Fruit fly (Drosophila melanogaster) whole organism, prepupa: ENCODE data around the gene GABPI.
A peak's percentile ranks its signal among the peaks of the same experiment; 100 is the strongest.

Experiments
- Blimp-1 ChIP-seq: fragments of 200-800 bp; sonication (Bioruptor generic); optimal IDR thresholded peaks from 3 replicates; lab custom pipeline; 2017; ENCODE audit warnings: missing biosample characterization, missing genetic modification characterization, mild to moderate bottlenecking, moderate library complexity, missing genetic modification reagents
- CG11294 ChIP-seq: fragments of 200-800 bp; sonication (Bioruptor generic); IDR thresholded peaks from 2 replicates; pipeline ENCODE4 v1.3.6; 2022; ENCODE audit warnings: missing biosample characterization, missing genetic modification characterization
- CG11762 ChIP-seq: fragments of 200-800 bp; sonication (Bioruptor generic); optimal IDR thresholded peaks from 3 replicates; lab custom pipeline; 2016; ENCODE audit warnings: missing biosample characterization, missing genetic modification characterization; ENCODE audit not compliant: insufficient read depth
- CG11902 ChIP-seq: fragments of 200-800 bp; sonication (Bioruptor generic); optimal IDR thresholded peaks from 3 replicates; lab custom pipeline; 2016; ENCODE audit warnings: missing biosample characterization, missing genetic modification characterization
- CG15336 ChIP-seq: fragments of 200-800 bp; sonication (Bioruptor generic); IDR thresholded peaks from 2 replicates; pipeline ENCODE4 v1.3.6; 2022; ENCODE audit warnings: missing biosample characterization, missing genetic modification characterization
- CG1621 ChIP-seq: fragments of 200-800 bp; sonication (Bioruptor generic); optimal IDR thresholded peaks from 3 replicates; lab custom pipeline; 2018; ENCODE audit warnings: missing biosample characterization, mild to moderate bottlenecking, missing genetic modification characterization
- CG16779 ChIP-seq: fragments of 200-800 bp; sonication (Bioruptor generic); optimal IDR thresholded peaks from 3 replicates; lab custom pipeline; 2017; ENCODE audit warnings: missing biosample characterization, mild to moderate bottlenecking, missing genetic modification characterization
- CG3032 ChIP-seq: fragments of 200-800 bp; optimal IDR thresholded peaks from 2 replicates; lab custom pipeline; 2019; ENCODE audit warnings: missing biosample characterization, mild to moderate bottlenecking, missing genetic modification characterization, moderate library complexity
- CG31627 ChIP-seq: fragments of 200-800 bp; sonication (Bioruptor generic); optimal IDR thresholded peaks from 3 replicates; lab custom pipeline; 2016; ENCODE audit warnings: missing biosample characterization, missing genetic modification characterization
- CG32006 ChIP-seq: fragments of 200-800 bp; sonication (Bioruptor generic); optimal IDR thresholded peaks from 3 replicates; lab custom pipeline; 2017; ENCODE audit warnings: missing biosample characterization, mild to moderate bottlenecking, missing genetic modification characterization
- CG3919 ChIP-seq: fragments of 200-800 bp; sonication (Bioruptor generic); optimal IDR thresholded peaks from 3 replicates; lab custom pipeline; 2016; ENCODE audit warnings: missing biosample characterization, missing genetic modification characterization
- CG4318 ChIP-seq: fragments of 200-800 bp; sonication (Bioruptor generic); optimal IDR thresholded peaks from 3 replicates; lab custom pipeline; 2017; ENCODE audit warnings: missing biosample characterization, mild to moderate bottlenecking, missing genetic modification characterization
- CG6163 ChIP-seq: fragments of 200-800 bp; sonication (Bioruptor generic); IDR thresholded peaks from 3 replicates; pipeline ENCODE4 v1.3.6; 2022; ENCODE audit warnings: missing biosample characterization, missing genetic modification characterization
- CG6276 ChIP-seq: fragments of 200-800 bp; sonication (Bioruptor generic); optimal IDR thresholded peaks from 2 replicates; lab custom pipeline; 2017; ENCODE audit warnings: missing biosample characterization, mild to moderate bottlenecking, missing genetic modification characterization
- CG6792 ChIP-seq: fragments of 200-800 bp; sonication (Bioruptor generic); optimal IDR thresholded peaks from 3 replicates; lab custom pipeline; 2016; ENCODE audit warnings: missing biosample characterization, missing genetic modification characterization
- CG6808 ChIP-seq: fragments of 200-800 bp; sonication (Bioruptor generic); optimal IDR thresholded peaks from 3 replicates; lab custom pipeline; 2017; ENCODE audit warnings: missing biosample characterization, missing genetic modification characterization, mild to moderate bottlenecking, moderate library complexity, missing genetic modification reagents
- CG6854 ChIP-seq: fragments of 200-800 bp; sonication (Bioruptor generic); optimal IDR thresholded peaks from 2 replicates; lab custom pipeline; 2017; ENCODE audit warnings: missing biosample characterization, mild to moderate bottlenecking, missing genetic modification characterization
- CG7368 ChIP-seq: fragments of 200-800 bp; sonication (Bioruptor generic); optimal IDR thresholded peaks from 3 replicates; lab custom pipeline; 2016; ENCODE audit warnings: missing biosample characterization, missing genetic modification characterization
- CG8119 ChIP-seq: fragments of 200-800 bp; sonication (Bioruptor generic); IDR thresholded peaks from 3 replicates; pipeline ENCODE4 v1.3.6; 2022; ENCODE audit warnings: missing biosample characterization, missing genetic modification characterization
- CG8319 ChIP-seq: fragments of 200-800 bp; sonication (Bioruptor generic); optimal IDR thresholded peaks from 3 replicates; lab custom pipeline; 2016; ENCODE audit warnings: missing biosample characterization, missing genetic modification characterization
- CG8632 ChIP-seq: fragments of 200-800 bp; sonication (Bioruptor generic); optimal IDR thresholded peaks from 3 replicates; lab custom pipeline; 2016; ENCODE audit warnings: missing biosample characterization, missing genetic modification characterization
- Eip93F ChIP-seq: fragments of 200-800 bp; sonication (Bioruptor generic); optimal IDR thresholded peaks from 2 replicates; lab custom pipeline; 2016; ENCODE audit warnings: missing biosample characterization, mild to moderate bottlenecking, missing genetic modification characterization
- Ets96B ChIP-seq: fragments of 200-800 bp; optimal IDR thresholded peaks from 2 replicates; lab custom pipeline; 2019; ENCODE audit warnings: missing biosample characterization, mild to moderate bottlenecking, missing genetic modification characterization, moderate library complexity
- Gug ChIP-seq: fragments of 200-800 bp; sonication (Bioruptor generic); IDR thresholded peaks from 2 replicates; pipeline ENCODE4 v1.3.6; 2022; ENCODE audit warnings: missing biosample characterization, missing genetic modification characterization
- Hr38 ChIP-seq: sonication (Bioruptor generic); optimal IDR thresholded peaks from 2 replicates; lab custom pipeline; 2016; ENCODE audit warnings: missing biosample characterization, missing genetic modification characterization
- Hr39 ChIP-seq: fragments of 200-800 bp; sonication (Bioruptor generic); optimal IDR thresholded peaks from 2 replicates; lab custom pipeline; 2016; ENCODE audit warnings: missing biosample characterization, missing genetic modification characterization
- Hr4 ChIP-seq: fragments of 200-800 bp; sonication (Bioruptor generic); optimal IDR thresholded peaks from 3 replicates; lab custom pipeline; 2016; ENCODE audit warnings: missing biosample characterization, missing genetic modification characterization
- Lpt ChIP-seq: fragments of 200-800 bp; sonication (Bioruptor generic); optimal IDR thresholded peaks from 3 replicates; lab custom pipeline; 2016; ENCODE audit warnings: missing biosample characterization, missing genetic modification characterization
- Met ChIP-seq: fragments of 200-800 bp; sonication (Bioruptor generic); optimal IDR thresholded peaks from 3 replicates; lab custom pipeline; 2016; ENCODE audit warnings: missing biosample characterization, missing genetic modification characterization
- OdsH ChIP-seq: fragments of 200-800 bp; sonication (Bioruptor generic); optimal IDR thresholded peaks from 3 replicates; lab custom pipeline; 2016; ENCODE audit warnings: missing biosample characterization, missing genetic modification characterization
- Smox ChIP-seq: fragments of 200-800 bp; sonication (Bioruptor generic); optimal IDR thresholded peaks from 3 replicates; lab custom pipeline; 2016; ENCODE audit warnings: missing biosample characterization, missing genetic modification characterization
- Sox102F ChIP-seq: fragments of 200-800 bp; sonication (Bioruptor generic); optimal IDR thresholded peaks from 2 replicates; lab custom pipeline; 2016; ENCODE audit warnings: missing biosample characterization, mild to moderate bottlenecking, missing genetic modification characterization
- Sox14 ChIP-seq: fragments of 200-800 bp; sonication (Bioruptor generic); optimal IDR thresholded peaks from 3 replicates; lab custom pipeline; 2016; ENCODE audit warnings: missing biosample characterization, missing genetic modification characterization
- Sox15 ChIP-seq: fragments of 200-800 bp; sonication (Bioruptor generic); optimal IDR thresholded peaks from 3 replicates; lab custom pipeline; 2016; ENCODE audit warnings: missing biosample characterization, missing genetic modification characterization
- achi ChIP-seq: fragments of 200-800 bp; sonication (Bioruptor generic); optimal IDR thresholded peaks from 3 replicates; lab custom pipeline; 2016; ENCODE audit warnings: missing biosample characterization, missing genetic modification characterization
- acj6 ChIP-seq: fragments of 200-800 bp; sonication (Bioruptor generic); optimal IDR thresholded peaks from 3 replicates; lab custom pipeline; 2016; ENCODE audit warnings: missing biosample characterization, missing genetic modification characterization
- cyc ChIP-seq: fragments of 200-800 bp; sonication (Bioruptor generic); optimal IDR thresholded peaks from 3 replicates; lab custom pipeline; 2016; ENCODE audit warnings: missing biosample characterization, missing genetic modification characterization
- dac ChIP-seq: fragments of 200-800 bp; sonication (Bioruptor generic); optimal IDR thresholded peaks from 2 replicates; lab custom pipeline; 2017; ENCODE audit warnings: missing biosample characterization, mild to moderate bottlenecking, missing genetic modification characterization
- eg ChIP-seq: fragments of 200-800 bp; sonication (Bioruptor generic); IDR thresholded peaks from 3 replicates; pipeline ENCODE4 v1.3.6; 2022; ENCODE audit warnings: missing biosample characterization, missing genetic modification characterization
- esn ChIP-seq: fragments of 200-800 bp; sonication (Bioruptor generic); optimal IDR thresholded peaks from 2 replicates; lab custom pipeline; 2016; ENCODE audit warnings: missing biosample characterization, mild to moderate bottlenecking, missing genetic modification characterization, moderate library complexity
- fd59A ChIP-seq: fragments of 200-800 bp; sonication (Bioruptor generic); optimal IDR thresholded peaks from 2 replicates; lab custom pipeline; 2017; ENCODE audit warnings: missing biosample characterization, mild to moderate bottlenecking, missing genetic modification characterization, missing genetic modification reagents
- fkh ChIP-seq: fragments of 200-800 bp; sonication (Bioruptor generic); optimal IDR thresholded peaks from 3 replicates; lab custom pipeline; 2017; ENCODE audit warnings: missing biosample characterization, mild to moderate bottlenecking, missing genetic modification characterization, moderate library complexity
- lz ChIP-seq: fragments of 200-800 bp; sonication (Bioruptor generic); optimal IDR thresholded peaks from 3 replicates; lab custom pipeline; 2016; ENCODE audit warnings: missing biosample characterization, missing genetic modification characterization
- net ChIP-seq: fragments of 200-800 bp; sonication (Bioruptor generic); optimal IDR thresholded peaks from 3 replicates; lab custom pipeline; 2016; ENCODE audit warnings: missing biosample characterization, missing genetic modification characterization
- pdm3 ChIP-seq: fragments of 200-800 bp; sonication (Bioruptor generic); optimal IDR thresholded peaks from 3 replicates; lab custom pipeline; 2016; ENCODE audit warnings: missing biosample characterization, missing genetic modification characterization
- salr ChIP-seq, 2 experiments: fragments of 200-800 bp; sonication (Bioruptor generic); optimal IDR thresholded peaks; 3 replicates each; lab custom pipeline; 2016 to 2018; ENCODE audit warnings: missing biosample characterization in 2 of 2, missing genetic modification characterization in 2 of 2, mild to moderate bottlenecking in 1 of 2
- ss ChIP-seq, 2 experiments: fragments of 200-800 bp; sonication (Bioruptor generic); optimal IDR thresholded peaks; 2 replicates in 1 of 2; 3 replicates in 1 of 2; lab custom pipeline; 2017 to 2018; ENCODE audit warnings: mild to moderate bottlenecking in 2 of 2, missing biosample characterization in 2 of 2, missing genetic modification characterization in 2 of 2, moderate library complexity in 1 of 2
- svp ChIP-seq: fragments of 200-800 bp; sonication (Bioruptor generic); peaks from one replicate; lab custom pipeline; 2016; ENCODE audit warnings: missing biosample characterization, missing genetic modification characterization
- topi ChIP-seq: fragments of 200-800 bp; sonication (Bioruptor generic); optimal IDR thresholded peaks from 3 replicates; lab custom pipeline; 2016; ENCODE audit warnings: missing biosample characterization, missing genetic modification characterization
- vri ChIP-seq: fragments of 200-800 bp; sonication (Bioruptor generic); optimal IDR thresholded peaks from 3 replicates; lab custom pipeline; 2016; ENCODE audit warnings: missing biosample characterization, mild to moderate bottlenecking, missing genetic modification characterization

GABPI gene

DNA sequence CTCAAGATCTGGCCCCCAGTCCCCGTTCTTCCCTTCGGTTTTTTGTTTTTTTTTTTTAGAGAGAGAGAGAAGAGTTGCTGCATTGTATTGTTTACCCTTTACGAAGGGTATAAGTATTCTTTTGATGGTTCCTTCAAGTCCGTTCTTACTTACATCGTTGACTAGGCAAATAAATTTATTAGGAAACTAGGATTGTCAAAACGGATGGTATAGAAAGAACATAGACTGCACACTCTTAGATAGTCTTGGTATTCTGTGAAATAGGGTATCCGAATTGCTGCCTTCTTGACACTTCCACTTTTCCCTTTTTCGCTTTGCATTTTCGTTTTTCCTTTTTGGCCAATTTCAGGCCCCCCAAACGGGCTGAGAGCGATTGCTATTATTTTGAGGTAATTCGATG, 18.9 kb upstream of the GABPI start (continued):
- TF ChIP-seq lz (GFP tag; lab: Kevin White, UChicago) (peak; percentile 85), esn (GFP tag; lab: Kevin White, UChicago) (peak; percentile 90), Smox (peak; percentile 83), CG1621 (tag; lab: Kevin White, UChicago) (peak; percentile 68), Hr39 (GFP tag; lab: Kevin White, UChicago) (peak; percentile 90), Gug (GFP tag; lab: Robert Waterston, UW) (no peak), eg (0 out of 3 replicates have a peak, but pooled peaks have one; percentile 19), cyc (GFP tag; lab: Kevin White, UChicago) (peak; percentile 88)

- TF ChIP-seq vri (GFP tag; lab: Kevin White, UChicago) (peak; percentile 12), topi (GFP tag; lab: Kevin White, UChicago) (peak; percentile 54), CG1621 (tag; lab: Kevin White, UChicago) (peak; percentile 21), fd59A (GFP tag; lab: Kevin White, UChicago) (peak; percentile 27), OdsH (GFP tag; lab: Kevin White, UChicago) (no peak), CG7368 (GFP tag; lab: Kevin White, UChicago) (no peak), CG31627 (GFP tag; lab: Kevin White, UChicago) (peak; percentile 37), CG6854 (GFP tag; lab: Kevin White, UChicago) (no peak), Lpt (GFP tag; lab: Kevin White, UChicago) (peak; percentile 71), Hr4 (peak; percentile 83), CG8632 (peak; percentile 42), CG11902 (GFP tag; lab: Kevin White, UChicago) (no peak), Met (GFP tag; lab: Kevin White, UChicago) (no peak), CG15336 (GFP tag; lab: Robert Waterston, UW) (peak; percentile 70), dac (GFP tag; lab: Kevin White, UChicago) (peak; percentile 42), acj6 (GFP tag; lab: Kevin White, UChicago) (no peak), net (GFP tag; lab: Kevin White, UChicago) (peak; percentile 67), salr (GFP tag; optimal IDR thresholded peaks at IDR 0.05; lab: Kevin White, UChicago) (peak in 1 of 2 experiments; percentile 61), CG11294 (GFP tag; lab: Robert Waterston, UW) (peak; percentile 62; the same call in 1 of the 2 replicates), Gug (GFP tag; lab: Robert Waterston, UW) (peak; percentile 64), pdm3 (GFP tag; lab: Kevin White, UChicago) (peak; percentile 62), CG3919 (peak; percentile 70), lz (GFP tag; lab: Kevin White, UChicago) (peak; percentile 43), Sox102F (GFP tag; lab: Kevin White, UChicago) (peak; percentile 39), CG6276 (peak; percentile 72), CG6792 (peak; percentile 37), CG6808 (GFP tag; lab: Kevin White, UChicago) (no peak), Sox15 (no peak), fkh (no peak), Hr38 (no peak), CG6163 (GFP tag; lab: Robert Waterston, UW) (peak; percentile 89), CG8119 (peak; percentile 76), eg (peak; percentile 82), CG32006 (GFP tag; lab: Kevin White, UChicago) (peak; percentile 86), CG4318 (GFP tag; lab: Kevin White, UChicago) (no peak), CG11762 (peak; percentile 37), Blimp-1 (no peak), CG16779 (tag; lab: Kevin White, UChicago) (peak; percentile 18), achi (GFP tag; lab: Kevin White, UChicago) (peak; percentile 58), Ets96B (peak; percentile 46), svp (GFP tag; lab: Kevin White, UChicago) (peak; percentile 42), ss (GFP tag; optimal IDR thresholded peaks at IDR 0.05; lab: Kevin White, UChicago) (peak in 1 of 2 experiments; percentile 9), Eip93F (GFP tag; lab: Kevin White, UChicago) (no peak), CG8319 (no peak), Sox14 (GFP tag; lab: Kevin White, UChicago) (peak; percentile 60), CG3032 (tag; lab: Kevin White, UChicago) (peak; percentile 33)
These were observed 17.6 kb upstream of the GABPI start for dm6 chr2L:3012780-3013179.
